Worm (Caenorhabditis elegans) whole organism, L4 larva: Measurements from ENCODE around the gene gcy-20.
A peak's percentile ranks its signal among the peaks of the same experiment; 100 is the strongest.

Source experiments
- D1046.2 ChIP-seq: fragments of 200-800 bp; sonication (Bioruptor generic); IDR thresholded peaks from 2 replicates; pipeline ENCODE4 v1.3.6; 2022; ENCODE audit warnings: missing genetic modification characterization, missing compliant biosample characterization
- F37D6.2 ChIP-seq: sonication (generic microtip); optimal IDR thresholded peaks from 2 replicates; lab custom pipeline; 2016; ENCODE audit warnings: mild to moderate bottlenecking, missing genetic modification characterization, missing compliant biosample characterization
- T26A8.4 ChIP-seq: fragments of 200-800 bp; sonication (Bioruptor generic); IDR thresholded peaks from 2 replicates; pipeline ENCODE4 v1.3.6; 2022; ENCODE audit warnings: missing genetic modification characterization, missing compliant biosample characterization
- Y5F2A.4 ChIP-seq: fragments of 200-800 bp; sonication (Bioruptor generic); optimal IDR thresholded peaks from 2 replicates; lab custom pipeline; 2018; ENCODE audit warnings: mild to moderate bottlenecking, missing genetic modification characterization, missing compliant biosample characterization
- ceh-32 ChIP-seq: sonication (generic microtip); optimal IDR thresholded peaks from 2 replicates; lab custom pipeline; 2016; ENCODE audit warnings: mild to moderate bottlenecking, missing genetic modification characterization, missing compliant biosample characterization; ENCODE audit not compliant: poor library complexity
- daf-16 ChIP-seq, 3 experiments: sonication (generic microtip); optimal IDR thresholded peaks; 2 replicates each; lab custom pipeline; 2016 to 2017; ENCODE audit warnings: missing genetic modification characterization in 3 of 3, missing genetic modification reagents in 3 of 3, mild to moderate bottlenecking in 2 of 3, missing compliant biosample characterization in 2 of 3, missing biosample characterization in 1 of 3, moderate library complexity in 1 of 3
- dmd-9 ChIP-seq: fragments of 200-800 bp; sonication (Bioruptor generic); IDR thresholded peaks from 2 replicates; pipeline ENCODE4 v1.3.6; 2022; ENCODE audit warnings: missing genetic modification reagents, missing genetic modification characterization, missing compliant biosample characterization
- egl-43 ChIP-seq: fragments of 200-800 bp; sonication (Bioruptor generic); IDR thresholded peaks from 2 replicates; pipeline ENCODE4 v1.3.6; 2022; ENCODE audit warnings: missing genetic modification reagents, missing genetic modification characterization, missing compliant biosample characterization
- fos-1 ChIP-seq: fragments of 150-350 bp; optimal IDR thresholded peaks from 2 replicates; lab custom pipeline; 2014; ENCODE audit warnings: missing biosample characterization, missing genetic modification characterization
- hlh-11 ChIP-seq: fragments of 200-800 bp; sonication (Bioruptor generic); optimal IDR thresholded peaks from 2 replicates; lab custom pipeline; 2018; ENCODE audit warnings: mild to moderate bottlenecking, missing genetic modification characterization, missing compliant biosample characterization
- jun-1 ChIP-seq: fragments of 150-350 bp; optimal IDR thresholded peaks from 2 replicates; lab custom pipeline; 2014; ENCODE audit warnings: missing biosample characterization, missing genetic modification reagents, missing genetic modification characterization
- lim-7 ChIP-seq: fragments of 200-800 bp; sonication (Bioruptor generic); IDR thresholded peaks from 2 replicates; pipeline ENCODE4 v1.3.6; 2022; ENCODE audit warnings: missing genetic modification characterization, missing compliant biosample characterization
- lin-15B ChIP-seq: fragments of 150-350 bp; sonication (generic microtip); optimal IDR thresholded peaks from 3 replicates; lab custom pipeline; 2014; ENCODE audit warnings: missing biosample characterization, missing genetic modification characterization
- nhr-11 ChIP-seq: fragments of 150-350 bp; optimal IDR thresholded peaks from 2 replicates; lab custom pipeline; 2014; ENCODE audit warnings: missing biosample characterization, missing genetic modification characterization
- nhr-25 ChIP-seq: sonication (generic microtip); optimal IDR thresholded peaks from 2 replicates; lab custom pipeline; 2017; ENCODE audit warnings: missing genetic modification characterization, mild to moderate bottlenecking, missing compliant biosample characterization, antibody characterized with exemption, moderate library complexity, borderline replicate concordance; ENCODE audit not compliant: insufficient read depth
- nhr-28 ChIP-seq: fragments of 150-350 bp; optimal IDR thresholded peaks from 2 replicates; lab custom pipeline; 2014; ENCODE audit warnings: missing biosample characterization, missing genetic modification characterization
- nhr-6 ChIP-seq: fragments of 150-350 bp; optimal IDR thresholded peaks from 2 replicates; lab custom pipeline; 2014; ENCODE audit warnings: missing biosample characterization, missing genetic modification characterization
- nhr-77 ChIP-seq: fragments of 150-350 bp; optimal IDR thresholded peaks from 2 replicates; lab custom pipeline; 2014; ENCODE audit warnings: missing biosample characterization, missing genetic modification characterization
- set-16 ChIP-seq: fragments of 200-800 bp; sonication (Bioruptor generic); IDR thresholded peaks from 2 replicates; pipeline ENCODE4 v1.3.6; 2022; ENCODE audit warnings: missing genetic modification reagents, missing genetic modification characterization, missing compliant biosample characterization
- unc-130 ChIP-seq: sonication (generic microtip); optimal IDR thresholded peaks from 2 replicates; lab custom pipeline; 2016; ENCODE audit warnings: missing genetic modification reagents, missing genetic modification characterization, missing compliant biosample characterization
- unc-62 ChIP-seq, 3 experiments: fragments of 150-350 bp in 1 of 3; sonication (generic microtip); optimal IDR thresholded peaks in 2 of 3; peaks in 1 of 3; 1 replicate in 1 of 3; 2 replicates in 2 of 3; lab custom pipeline; 2014 to 2017; ENCODE audit warnings: missing biosample characterization in 3 of 3, missing genetic modification characterization in 3 of 3, missing genetic modification reagents in 3 of 3, missing genotype in 1 of 3
- zfp-2 ChIP-seq: sonication (generic microtip); optimal IDR thresholded peaks from 2 replicates; lab custom pipeline; 2016; ENCODE audit warnings: mild to moderate bottlenecking, missing genetic modification characterization, missing compliant biosample characterization
- zfp-3 ChIP-seq: fragments of 200-800 bp; sonication (Bioruptor generic); conservative IDR thresholded peaks from 2 replicates; pipeline ENCODE4 v1.3.6; 2022; ENCODE audit warnings: missing genetic modification reagents, missing genetic modification characterization, missing compliant biosample characterization

Gene gcy-20

ce11 chrV:16204888-16205287, 48.7 kb downstream of the gcy-20 start, which contains the start of gene irld-26:
irld-26 (plus strand) TSS chrV:16205188.
- no peak for TF ChIP-seq ceh-32 (tag; lab: Kevin White, UChicago)
- TF ChIP-seq D1046.2 (GFP tag; lab: Robert Waterston, UW): no peak
- peak in 1 of 2 experiments; percentile 13 for TF ChIP-seq unc-62 (GFP tag; optimal IDR thresholded peaks at IDR 0.05 in 1 of 2; lab: Kevin White, UChicago)
- no peak for TF ChIP-seq unc-62 (tag; optimal IDR thresholded peaks at IDR 0.05; lab: Kevin White, UChicago)
- TF ChIP-seq T26A8.4: no peak
- no peak for TF ChIP-seq Y5F2A.4
- TF ChIP-seq, all 104 proteins: peak for 1

ce11 chrV:16202618-16203017, 51.0 kb downstream of the gcy-20 start, which contains the start of gene F11A5.18:
F11A5.18 (plus strand) TSS chrV:16202918.
- TF ChIP-seq daf-16 (GFP tag; optimal IDR thresholded peaks at IDR 0.05; lab: Kevin White, UChicago) (no peak), daf-16 (tag; optimal IDR thresholded peaks at IDR 0.05; lab: Kevin White, UChicago) (no peak), zfp-2 (tag; lab: Kevin White, UChicago) (no peak), F37D6.2 (tag; lab: Kevin White, UChicago) (no peak), set-16 (GFP tag; lab: Robert Waterston, UW) (no peak), hlh-11 (tag; lab: Kevin White, UChicago) (no peak), nhr-25 (tag; lab: Kevin White, UChicago) (no peak), egl-43 (no peak), fos-1 (tag; lab: Kevin White, UChicago) (no peak), nhr-28 (tag; lab: Kevin White, UChicago) (no peak), jun-1 (tag; lab: Kevin White, UChicago) (no peak), nhr-77 (tag; lab: Kevin White, UChicago) (no peak), zfp-3 (GFP tag; lab: Robert Waterston, UW) (no peak), nhr-11 (tag; lab: Kevin White, UChicago) (no peak), nhr-6 (tag; lab: Kevin White, UChicago) (no peak), lim-7 (GFP tag; lab: Robert Waterston, UW) (no peak), dmd-9 (GFP tag; lab: Robert Waterston, UW) (no peak), lin-15B (no peak)

- TF ChIP-seq unc-130 (GFP tag; lab: Kevin White, UChicago): no peak
- peak in 1 of 2 experiments; percentile 15 for TF ChIP-seq unc-62 (GFP tag; optimal IDR thresholded peaks at IDR 0.05 in 1 of 2; lab: Kevin White, UChicago)
- TF ChIP-seq unc-62 (tag; optimal IDR thresholded peaks at IDR 0.05; lab: Kevin White, UChicago): no peak
These were observed 51.9 kb downstream of the gcy-20 start, which contains the start of gene F11A5.17 for ce11 chrV:16201730-16202129. F11A5.17 (plus strand) TSS chrV:16202030.
